Fruit fly (Drosophila melanogaster): ENCODE data around the gene Rbf.
A peak's percentile ranks its signal among the peaks of the same experiment; 100 is the strongest.

dm6 chrX:841941-842340, 40.7 kb upstream of the Rbf start:
- TF ChIP-seq Dif (GFP tag; optimal IDR thresholded peaks at IDR 0.05; ENCODE audit: partially characterized antibody) (no peak), fru (GFP tag; optimal IDR thresholded peaks at IDR 0.05) (no peak), Rel (GFP tag; optimal IDR thresholded peaks at IDR 0.05) (no peak), Rel (tag; optimal IDR thresholded peaks at IDR 0.05) (no peak), sage (GFP tag; optimal IDR thresholded peaks at IDR 0.05) (no peak), usp (GFP tag; optimal IDR thresholded peaks at IDR 0.05) (no peak), woc (GFP tag; optimal IDR thresholded peaks at IDR 0.05) (no peak), Vsx2 (GFP tag; optimal IDR thresholded peaks at IDR 0.05; ENCODE audit: partially characterized antibody) (no peak), lola (GFP tag; optimal IDR thresholded peaks at IDR 0.05) (no peak), Dfd (GFP tag; optimal IDR thresholded peaks at IDR 0.05) (no peak), h (GFP tag; optimal IDR thresholded peaks at IDR 0.05) (peak; percentile 17), Sp1 (GFP tag; optimal IDR thresholded peaks at IDR 0.05) (peak; percentile 5), GATAd (GFP tag; optimal IDR thresholded peaks at IDR 0.05) (no peak)
